Fruit fly (Drosophila melanogaster): Measurements from ENCODE around the gene CG12003.

CG12003 gene

dm6 chr3L:1568225-1569161 lies 3.3 kb downstream of the CG12003 start, which contains the start of gene CG7879 (continued):
- peak; percentile 80 for TF ChIP-seq sens (GFP tag)
- TF ChIP-seq hbn (GFP tag; IDR thresholded peaks at IDR 0.05; ENCODE audit: partially characterized antibody) = no peak; the same call in 1 of the 2 replicates
- no peak for TF ChIP-seq CG8089 (GFP tag; optimal IDR thresholded peaks at IDR 0.05)
- no peak for TF ChIP-seq gt (GFP tag; IDR thresholded peaks at IDR 0.05)
- TF ChIP-seq Sry-β (GFP tag; optimal IDR thresholded peaks at IDR 0.05) = no peak
- no peak for TF ChIP-seq maf-S (GFP tag; optimal IDR thresholded peaks at IDR 0.05)
- no peak for TF ChIP-seq aop (GFP tag; IDR thresholded peaks at IDR 0.05)
- TF ChIP-seq stc (GFP tag; IDR thresholded peaks at IDR 0.05) = no peak
- peak; percentile 89 for TF ChIP-seq ssp (GFP tag; IDR thresholded peaks at IDR 0.05)
- TF ChIP-seq Hr3 (GFP tag; optimal IDR thresholded peaks at IDR 0.05) = peak; percentile 16
- TF ChIP-seq CG10274 (GFP tag; optimal IDR thresholded peaks at IDR 0.05) = no peak
- 0 out of 2 replicates have a peak, but pooled peaks have one; percentile 23 for TF ChIP-seq CG6689 (GFP tag; IDR thresholded peaks at IDR 0.05)
- no peak for TF ChIP-seq Camta (GFP tag; optimal IDR thresholded peaks at IDR 0.05)
- TF ChIP-seq CG2120 (GFP tag; optimal IDR thresholded peaks at IDR 0.05) = no peak
- TF ChIP-seq btn (GFP tag; optimal IDR thresholded peaks at IDR 0.05) = no peak
- no peak for TF ChIP-seq Myb (GFP tag; optimal IDR thresholded peaks at IDR 0.05)
- peak; percentile 16 for TF ChIP-seq CG10209 (GFP tag; optimal IDR thresholded peaks at IDR 0.05)
- TF ChIP-seq br (optimal IDR thresholded peaks at IDR 0.05) = no peak
- TF ChIP-seq CG33213 (GFP tag; optimal IDR thresholded peaks at IDR 0.05) = no peak
- TF ChIP-seq caup (GFP tag; optimal IDR thresholded peaks at IDR 0.05; ENCODE audit: severe bottlenecking) = peak; percentile 45
- TF ChIP-seq CG18619 (GFP tag; optimal IDR thresholded peaks at IDR 0.05) = peak; percentile 7
- TF ChIP-seq bsh (GFP tag; optimal IDR thresholded peaks at IDR 0.05) = no peak
- TF ChIP-seq lbe (GFP tag; optimal IDR thresholded peaks at IDR 0.05) = no peak
- no peak for TF ChIP-seq pita (GFP tag; optimal IDR thresholded peaks at IDR 0.05)
- no peak for TF ChIP-seq CG17912 (GFP tag; optimal IDR thresholded peaks at IDR 0.05)
- peak; percentile 10; the same call in 1 of the 3 replicates for TF ChIP-seq CG34422 (GFP tag; IDR thresholded peaks at IDR 0.05)
- TF ChIP-seq ems (GFP tag; optimal IDR thresholded peaks at IDR 0.05) = no peak
- TF ChIP-seq Xbp1 (GFP tag; optimal IDR thresholded peaks at IDR 0.05) = peak; percentile 40
- TF ChIP-seq Rx (GFP tag; IDR thresholded peaks at IDR 0.05) = no peak
- no peak for TF ChIP-seq Dad (GFP tag; optimal IDR thresholded peaks at IDR 0.05)
- TF ChIP-seq toy (GFP tag; IDR thresholded peaks at IDR 0.05) = no peak
- TF ChIP-seq CG31441 (GFP tag; IDR thresholded peaks at IDR 0.05) = no peak; the same call in 1 of the 2 replicates
- peak; percentile 27 for TF ChIP-seq CG1233 (GFP tag; optimal IDR thresholded peaks at IDR 0.05)
- TF ChIP-seq fd3F (GFP tag; optimal IDR thresholded peaks at IDR 0.05) = no peak
- no peak for TF ChIP-seq CG12219 (GFP tag; optimal IDR thresholded peaks at IDR 0.05)
- no peak for TF ChIP-seq CG11695 (GFP tag; IDR thresholded peaks at IDR 0.05)
- TF ChIP-seq luna (GFP tag; optimal IDR thresholded peaks at IDR 0.05) = no peak
- no peak for TF ChIP-seq Aef1 (GFP tag; IDR thresholded peaks at IDR 0.05)
- TF ChIP-seq ab (GFP tag; optimal IDR thresholded peaks at IDR 0.05) = no peak
- peak; percentile 1 for TF ChIP-seq Ssrp (tag; optimal IDR thresholded peaks at IDR 0.05)
- TF ChIP-seq vvl (GFP tag; IDR thresholded peaks at IDR 0.05) = peak; percentile 17
- TF ChIP-seq GATAe (GFP tag; conservative IDR thresholded peaks at IDR 0.05) = no peak
- no peak for TF ChIP-seq CG7786 (GFP tag; optimal IDR thresholded peaks at IDR 0.05)
- TF ChIP-seq CG8290 (GFP tag; optimal IDR thresholded peaks at IDR 0.05) = no peak
- no peak for TF ChIP-seq CG8290 (tag; optimal IDR thresholded peaks at IDR 0.05)
- TF ChIP-seq cg (GFP tag; optimal IDR thresholded peaks at IDR 0.05) = no peak
- peak; percentile 47 for TF ChIP-seq CG8924 (tag; optimal IDR thresholded peaks at IDR 0.05)
- TF ChIP-seq CG4328 (GFP tag; optimal IDR thresholded peaks at IDR 0.05) = no peak
- no peak for TF ChIP-seq chif (GFP tag; optimal IDR thresholded peaks at IDR 0.05)
- TF ChIP-seq Dbx (GFP tag; IDR thresholded peaks at IDR 0.05) = 0 out of 3 replicates have a peak, but pooled peaks have one; percentile 17

Data from whole organism, embryonic.